Worm (Caenorhabditis elegans) whole organism, L1 larva: ENCODE results near the gene F48C5.2.

Experiments
- C04F5.9 ChIP-seq: sonication (generic microtip); optimal IDR thresholded peaks from 2 replicates; lab custom pipeline; 2016; ENCODE audit warnings: missing genetic modification characterization, missing compliant biosample characterization
- C16A3.4 ChIP-seq: fragments of 150-350 bp; optimal IDR thresholded peaks from 2 replicates; lab custom pipeline; 2014; ENCODE audit warnings: missing biosample characterization, missing genetic modification characterization
- C34B4.2 ChIP-seq: sonication (generic microtip); optimal IDR thresholded peaks from 2 replicates; lab custom pipeline; 2017; ENCODE audit warnings: mild to moderate bottlenecking, missing genetic modification characterization, missing compliant biosample characterization
- F16B12.6 ChIP-seq: fragments of 150-350 bp; optimal IDR thresholded peaks from 2 replicates; lab custom pipeline; 2014; ENCODE audit warnings: missing biosample characterization, missing genetic modification characterization
- Y116A8C.19 ChIP-seq: sonication (generic microtip); optimal IDR thresholded peaks from 2 replicates; lab custom pipeline; 2016; ENCODE audit warnings: missing compliant biosample characterization, missing genetic modification characterization, borderline replicate concordance
- aha-1 ChIP-seq: fragments of 150-350 bp; optimal IDR thresholded peaks from 2 replicates; lab custom pipeline; 2014; ENCODE audit warnings: missing biosample characterization, missing genetic modification characterization
- aly-2 ChIP-seq: fragments of 150-350 bp; optimal IDR thresholded peaks from 2 replicates; lab custom pipeline; 2014; ENCODE audit warnings: missing biosample characterization, missing genetic modification characterization
- ama-1 ChIP-seq: fragments of 150-350 bp; optimal IDR thresholded peaks from 2 replicates; lab custom pipeline; 2014
- blmp-1 ChIP-seq: fragments of 150-350 bp; optimal IDR thresholded peaks from 2 replicates; lab custom pipeline; 2014; ENCODE audit warnings: missing biosample characterization, missing genetic modification characterization
- ceh-63 ChIP-seq: fragments of 200-800 bp; sonication (Bioruptor generic); optimal IDR thresholded peaks from 2 replicates; lab custom pipeline; 2018; ENCODE audit warnings: mild to moderate bottlenecking, missing genetic modification characterization, missing compliant biosample characterization
- ceh-82 ChIP-seq, 3 experiments: fragments of 150-350 bp in 1 of 3; sonication (generic microtip) in 2 of 3; optimal IDR thresholded peaks; 2 replicates each; lab custom pipeline; 2014 to 2017; ENCODE audit warnings: missing biosample characterization in 3 of 3, missing genetic modification characterization in 3 of 3
- ceh-88 ChIP-seq: fragments of 200-800 bp; sonication (Bioruptor generic); IDR thresholded peaks from 2 replicates; pipeline ENCODE4 v1.3.6; 2022; ENCODE audit warnings: missing genetic modification characterization, missing compliant biosample characterization
- ceh-90 ChIP-seq: sonication (generic microtip); optimal IDR thresholded peaks from 2 replicates; lab custom pipeline; 2016; ENCODE audit warnings: missing genetic modification characterization, missing compliant biosample characterization
- dpl-1 ChIP-seq, 3 experiments: fragments of 150-350 bp in 2 of 3; sonication (generic microtip) in 1 of 3; optimal IDR thresholded peaks; 2 replicates each; lab custom pipeline; 2014 to 2017; ENCODE audit warnings: missing biosample characterization in 3 of 3, missing genetic modification characterization in 3 of 3, missing genetic modification reagents in 3 of 3
- efl-3 ChIP-seq: fragments of 200-800 bp; sonication (Bioruptor generic); optimal IDR thresholded peaks from 2 replicates; lab custom pipeline; 2018; ENCODE audit warnings: mild to moderate bottlenecking, missing genetic modification characterization, missing compliant biosample characterization
- egl-13 ChIP-seq: sonication (generic microtip); optimal IDR thresholded peaks from 2 replicates; lab custom pipeline; 2016; ENCODE audit warnings: missing genotype, missing genetic modification reagents, missing genetic modification characterization, missing compliant biosample characterization
- egl-27 ChIP-seq, 2 experiments: fragments of 150-350 bp in 1 of 2; sonication (generic microtip); optimal IDR thresholded peaks; 3 replicates each; lab custom pipeline; 2017 to 2018; ENCODE audit warnings: missing biosample characterization in 2 of 2, missing genetic modification characterization in 2 of 2, missing genetic modification reagents in 2 of 2
- elt-2 ChIP-seq: sonication (generic microtip); optimal IDR thresholded peaks from 2 replicates; lab custom pipeline; 2016; ENCODE audit warnings: missing genetic modification characterization, mild to moderate bottlenecking, inconsistent platforms, missing compliant biosample characterization, missing genetic modification reagents
- elt-3 ChIP-seq, 6 experiments: fragments of 150-350 bp in 1 of 6; sonication (generic microtip); optimal IDR thresholded peaks; 2 replicates each; lab custom pipeline; 2017 to 2018; ENCODE audit warnings: missing biosample characterization in 6 of 6, missing genetic modification characterization in 6 of 6, inconsistent platforms in 1 of 6
- fkh-10 ChIP-seq: sonication (generic microtip); optimal IDR thresholded peaks from 2 replicates; lab custom pipeline; 2017; ENCODE audit warnings: missing biosample characterization, missing genetic modification reagents, missing genetic modification characterization
- fkh-8 ChIP-seq: sonication (generic microtip); optimal IDR thresholded peaks from 2 replicates; lab custom pipeline; 2016; ENCODE audit warnings: mild to moderate bottlenecking, missing genetic modification characterization, missing compliant biosample characterization
- fos-1 ChIP-seq: fragments of 150-350 bp; optimal IDR thresholded peaks from 2 replicates; lab custom pipeline; 2014; ENCODE audit warnings: missing biosample characterization, missing genetic modification characterization
- grh-1 ChIP-seq: fragments of 200-800 bp; sonication (Bioruptor generic); IDR thresholded peaks from 2 replicates; pipeline ENCODE4 v1.3.6; 2022; ENCODE audit warnings: missing genetic modification reagents, missing genetic modification characterization, missing compliant biosample characterization
- hlh-17 ChIP-seq: fragments of 200-800 bp; sonication (Bioruptor generic); optimal IDR thresholded peaks from 2 replicates; lab custom pipeline; 2018; ENCODE audit warnings: missing genetic modification characterization, mild to moderate bottlenecking, missing compliant biosample characterization, moderate library complexity, borderline replicate concordance
- hlh-4 ChIP-seq: sonication (generic microtip); optimal IDR thresholded peaks from 2 replicates; lab custom pipeline; 2016; ENCODE audit warnings: mild to moderate bottlenecking, missing genetic modification characterization, missing compliant biosample characterization
- irx-1 ChIP-seq: sonication (generic microtip); optimal IDR thresholded peaks from 2 replicates; lab custom pipeline; 2016; ENCODE audit warnings: missing genetic modification characterization, missing compliant biosample characterization
- isw-1 ChIP-seq: fragments of 200-800 bp; sonication (Bioruptor generic); IDR thresholded peaks from 2 replicates; pipeline ENCODE4 v1.3.6; 2022; ENCODE audit warnings: missing genetic modification characterization, missing compliant biosample characterization
- lin-15B ChIP-seq: fragments of 150-350 bp; sonication (generic microtip); optimal IDR thresholded peaks from 3 replicates; lab custom pipeline; 2014; ENCODE audit warnings: missing biosample characterization, missing genetic modification characterization
- lin-35 ChIP-seq, 2 experiments: fragments of 150-350 bp; optimal IDR thresholded peaks; 2 replicates each; lab custom pipeline; 2014; ENCODE audit warnings: missing biosample characterization in 2 of 2, missing genetic modification characterization in 2 of 2, missing genetic modification reagents in 2 of 2
- lsy-2 ChIP-seq, 2 experiments: fragments of 150-350 bp; optimal IDR thresholded peaks; 2 replicates each; lab custom pipeline; 2014; ENCODE audit warnings: missing biosample characterization in 2 of 2, missing genetic modification characterization in 2 of 2
- mab-9 ChIP-seq: fragments of 200-800 bp; sonication (Bioruptor generic); IDR thresholded peaks from 2 replicates; pipeline ENCODE4 v1.3.6; 2022; ENCODE audit warnings: missing genetic modification reagents, missing genetic modification characterization, missing compliant biosample characterization
- mep-1 ChIP-seq: fragments of 150-350 bp; optimal IDR thresholded peaks from 2 replicates; lab custom pipeline; 2014; ENCODE audit warnings: missing biosample characterization, missing genetic modification characterization
- nhr-11 ChIP-seq: fragments of 150-350 bp; optimal IDR thresholded peaks from 2 replicates; lab custom pipeline; 2014; ENCODE audit warnings: missing biosample characterization, missing genetic modification characterization
- nhr-19 ChIP-seq: fragments of 200-800 bp; sonication (Bioruptor generic); conservative IDR thresholded peaks from 2 replicates; pipeline ENCODE4 v1.3.6; 2022; ENCODE audit warnings: missing genetic modification characterization, missing compliant biosample characterization
- nhr-20 ChIP-seq: sonication (generic microtip); optimal IDR thresholded peaks from 2 replicates; lab custom pipeline; 2016; ENCODE audit warnings: mild to moderate bottlenecking, missing genetic modification characterization, missing compliant biosample characterization
- nhr-237 ChIP-seq: fragments of 150-350 bp; optimal IDR thresholded peaks from 2 replicates; lab custom pipeline; 2014; ENCODE audit warnings: missing biosample characterization, missing genetic modification characterization
- nhr-47 ChIP-seq: sonication (generic microtip); optimal IDR thresholded peaks from 2 replicates; lab custom pipeline; 2016; ENCODE audit warnings: mild to moderate bottlenecking, missing genetic modification characterization, moderate library complexity, missing compliant biosample characterization
- nhr-71 ChIP-seq: sonication (generic microtip); optimal IDR thresholded peaks from 2 replicates; lab custom pipeline; 2016; ENCODE audit warnings: mild to moderate bottlenecking, missing genetic modification characterization, moderate library complexity, missing compliant biosample characterization
- nhr-76 ChIP-seq: sonication (generic microtip); optimal IDR thresholded peaks from 2 replicates; lab custom pipeline; 2017; ENCODE audit warnings: missing biosample characterization, missing genetic modification characterization
- nhr-84 ChIP-seq: sonication (generic microtip); optimal IDR thresholded peaks from 2 replicates; lab custom pipeline; 2017; ENCODE audit warnings: missing biosample characterization, missing genetic modification characterization
- nhr-85 ChIP-seq: sonication (generic microtip); peaks from one replicate; lab custom pipeline; 2016; ENCODE audit warnings: missing genetic modification characterization, inconsistent platforms, missing compliant biosample characterization
- pax-3 ChIP-seq: fragments of 200-800 bp; sonication (Bioruptor generic); optimal IDR thresholded peaks from 2 replicates; lab custom pipeline; 2018; ENCODE audit warnings: mild to moderate bottlenecking, missing genetic modification characterization, moderate library complexity, missing compliant biosample characterization
- pqm-1 ChIP-seq: sonication (generic microtip); optimal IDR thresholded peaks from 3 replicates; lab custom pipeline; 2017; ENCODE audit warnings: missing biosample characterization, missing genetic modification characterization
- skn-1 ChIP-seq: fragments of 150-350 bp; optimal IDR thresholded peaks from 2 replicates; lab custom pipeline; 2014; ENCODE audit warnings: missing biosample characterization, missing genetic modification characterization
- snpc-4 ChIP-seq: fragments of 150-350 bp; optimal IDR thresholded peaks from 2 replicates; lab custom pipeline; 2014; ENCODE audit warnings: missing biosample characterization, missing genetic modification characterization
- snu-23 ChIP-seq: sonication (generic microtip); optimal IDR thresholded peaks from 2 replicates; lab custom pipeline; 2016; ENCODE audit warnings: missing genetic modification characterization, missing compliant biosample characterization
- sox-4 ChIP-seq: sonication (generic microtip); optimal IDR thresholded peaks from 2 replicates; lab custom pipeline; 2016; ENCODE audit warnings: missing genetic modification characterization, missing compliant biosample characterization
- sptf-1 ChIP-seq: fragments of 150-350 bp; optimal IDR thresholded peaks from 2 replicates; lab custom pipeline; 2014; ENCODE audit warnings: missing biosample characterization, missing genetic modification characterization
- tbx-2 ChIP-seq: sonication (generic microtip); optimal IDR thresholded peaks from 2 replicates; lab custom pipeline; 2016; ENCODE audit warnings: missing genetic modification characterization, missing compliant biosample characterization
- tlp-1 ChIP-seq: fragments of 150-350 bp; optimal IDR thresholded peaks from 2 replicates; lab custom pipeline; 2014; ENCODE audit warnings: missing biosample characterization, missing genetic modification characterization
- unc-30 ChIP-seq: sonication (generic microtip); optimal IDR thresholded peaks from 2 replicates; lab custom pipeline; 2017; ENCODE audit warnings: missing biosample characterization, missing genetic modification characterization
- unc-98 ChIP-seq: fragments of 200-800 bp; sonication (Bioruptor generic); IDR thresholded peaks from 2 replicates; pipeline ENCODE4 v1.3.6; 2022; ENCODE audit warnings: missing genetic modification characterization, missing compliant biosample characterization
- xbp-1 ChIP-seq: sonication (generic microtip); optimal IDR thresholded peaks from 2 replicates; lab custom pipeline; 2016; ENCODE audit warnings: missing genetic modification characterization, missing compliant biosample characterization
- zip-4 ChIP-seq: fragments of 200-800 bp; sonication (Bioruptor generic); optimal IDR thresholded peaks from 2 replicates; lab custom pipeline; 2018; ENCODE audit warnings: mild to moderate bottlenecking, missing genetic modification characterization, moderate library complexity, missing compliant biosample characterization
- ztf-11 ChIP-seq, 2 experiments: sonication (generic microtip); optimal IDR thresholded peaks; 2 replicates each; lab custom pipeline; 2016 to 2017; ENCODE audit warnings: missing genetic modification characterization in 2 of 2, missing biosample characterization in 1 of 2, missing compliant biosample characterization in 1 of 2

Gene F48C5.2

ce11 chrX:11471893-11472292 is 17.8 kb upstream of the F48C5.2 start:
- TF ChIP-seq isw-1 = peak; percentile 11; the same call in 1 of the 2 replicates
- TF ChIP-seq fkh-10 (GFP tag; lab: Kevin White, UChicago) = peak; percentile 13
- TF ChIP-seq irx-1 (tag; lab: Kevin White, UChicago) = peak; percentile 8
- TF ChIP-seq elt-3 (tag; optimal IDR thresholded peaks at IDR 0.05; lab: Kevin White, UChicago) = no peak
- no peak for TF ChIP-seq lin-15B (tag; lab: Kevin White, UChicago)
- no peak for TF ChIP-seq C04F5.9 (tag; lab: Kevin White, UChicago)
- peak; percentile 89 for TF ChIP-seq skn-1
- TF ChIP-seq snu-23 (GFP tag; lab: Kevin White, UChicago) = peak; percentile 59
- TF ChIP-seq efl-3 (GFP tag; lab: Kevin White, UChicago) = no peak
- peak; percentile 3 to 25 for TF ChIP-seq lsy-2 (tag; optimal IDR thresholded peaks at IDR 0.05; lab: Kevin White, UChicago)
- no peak for TF ChIP-seq ceh-88 (GFP tag; lab: Robert Waterston, UW)
- TF ChIP-seq nhr-85 (tag; lab: Kevin White, UChicago) = peak; percentile 69
- TF ChIP-seq snpc-4 (tag; lab: Kevin White, UChicago) = peak; percentile 42
- TF ChIP-seq F16B12.6 = no peak
- TF ChIP-seq nhr-11 (tag; lab: Kevin White, UChicago) = no peak
- no peak for TF ChIP-seq tlp-1
- TF ChIP-seq ztf-11 (tag; optimal IDR thresholded peaks at IDR 0.05; lab: Kevin White, UChicago) = no peak
- no peak for TF ChIP-seq grh-1 (GFP tag; lab: Robert Waterston, UW)
- TF ChIP-seq tbx-2 (tag; lab: Kevin White, UChicago) = peak; percentile 48
- no peak for TF ChIP-seq mab-9
- TF ChIP-seq fkh-8 (tag; lab: Kevin White, UChicago) = peak; percentile 71
- no peak for TF ChIP-seq nhr-76 (tag; lab: Kevin White, UChicago)
- TF ChIP-seq pqm-1 = no peak
- TF ChIP-seq C16A3.4 (tag; lab: Kevin White, UChicago) = no peak
- no peak for TF ChIP-seq unc-30
- TF ChIP-seq aly-2 (tag; lab: Kevin White, UChicago) = no peak
- TF ChIP-seq unc-98 (GFP tag; lab: Robert Waterston, UW) = no peak
- peak; percentile 62 for TF ChIP-seq nhr-20 (tag; lab: Kevin White, UChicago)
- no peak for TF ChIP-seq blmp-1
- TF ChIP-seq elt-2 (tag; lab: Kevin White, UChicago) = no peak
- no peak for TF ChIP-seq fos-1 (tag; lab: Kevin White, UChicago)
- peak; percentile 24 for TF ChIP-seq egl-13 (tag; lab: Kevin White, UChicago)
- TF ChIP-seq sptf-1 (tag; lab: Kevin White, UChicago) = no peak
- peak; percentile 44 to 65 for TF ChIP-seq lin-35 (GFP tag; optimal IDR thresholded peaks at IDR 0.05; lab: Kevin White, UChicago)
- TF ChIP-seq nhr-84 (tag; lab: Kevin White, UChicago) = no peak
- peak; percentile 70 for TF ChIP-seq nhr-71 (tag; lab: Kevin White, UChicago)
- TF ChIP-seq Y116A8C.19 (tag; lab: Kevin White, UChicago) = no peak
- TF ChIP-seq ama-1 (lab: Kevin White, UChicago) = no peak
- no peak for TF ChIP-seq zip-4
- TF ChIP-seq egl-27 (tag; optimal IDR thresholded peaks at IDR 0.05; lab: Kevin White, UChicago) = no peak
- TF ChIP-seq hlh-17 (GFP tag; lab: Kevin White, UChicago) = no peak
- TF ChIP-seq mep-1 = peak; percentile 49
- peak; percentile 25 for TF ChIP-seq pax-3 (tag; lab: Kevin White, UChicago)
- TF ChIP-seq xbp-1 (tag; lab: Kevin White, UChicago) = no peak
- no peak for TF ChIP-seq aha-1
- TF ChIP-seq nhr-47 = peak; percentile 47
- TF ChIP-seq ceh-63 = no peak
- TF ChIP-seq sox-4 (tag; lab: Kevin White, UChicago) = peak; percentile 5
- no peak for TF ChIP-seq hlh-4 (tag; lab: Kevin White, UChicago)
- peak; percentile 56 for TF ChIP-seq nhr-19 (GFP tag; lab: Robert Waterston, UW)
- TF ChIP-seq ceh-90 = no peak
- TF ChIP-seq C34B4.2 (tag; lab: Kevin White, UChicago) = no peak
- no peak for TF ChIP-seq nhr-237 (tag; lab: Kevin White, UChicago)
- TF ChIP-seq dpl-1 (GFP tag; optimal IDR thresholded peaks at IDR 0.05; lab: Kevin White, UChicago) = peak in 2 of 3 experiments; percentile 3 to 18
- TF ChIP-seq ceh-82 (tag; optimal IDR thresholded peaks at IDR 0.05; lab: Kevin White, UChicago) = peak in 2 of 3 experiments; percentile 5 to 6
